Fruit fly (Drosophila melanogaster) whole organism: ENCODE data around the gene CG14818.

Experiments used
- CG8478 ChIP-seq: fragments of >200 bp; optimal IDR thresholded peaks from 2 replicates; lab custom pipeline; 2018; ENCODE audit warnings: inconsistent platforms
- EcR ChIP-seq, 2 experiments: fragments of >200 bp; optimal IDR thresholded peaks; 2 replicates each; lab custom pipeline; 2017; ENCODE audit warnings: missing biosample characterization in 2 of 2, missing genetic modification characterization in 2 of 2, missing genetic modification reagents in 2 of 2
- psq ChIP-seq: fragments of >200 bp; optimal IDR thresholded peaks from 2 replicates; lab custom pipeline; 2017
- usp ChIP-seq: fragments of >200 bp; optimal IDR thresholded peaks from 2 replicates; lab custom pipeline; 2017; ENCODE audit warnings: missing biosample characterization, missing genetic modification characterization, mixed read lengths

DNA sequence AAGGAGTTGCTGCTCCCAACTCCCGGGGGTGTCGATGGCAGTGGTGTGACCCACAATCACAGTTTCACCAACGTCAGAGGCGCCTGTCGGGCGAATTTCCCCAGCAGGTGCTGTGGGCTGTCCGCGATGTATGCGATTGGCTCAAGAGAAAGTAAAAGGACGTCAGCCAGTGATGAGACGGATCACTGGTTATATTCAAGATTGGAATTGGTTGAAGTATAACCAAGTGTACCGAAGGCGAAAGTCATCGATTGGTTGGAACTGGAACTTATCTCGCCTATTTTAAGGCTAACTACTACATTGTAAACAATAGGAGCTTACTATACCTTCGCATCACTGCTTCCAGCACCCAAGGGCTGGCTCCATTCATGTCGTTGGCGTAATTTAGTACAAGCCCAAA, 23.5 kb upstream of the CG14818 start, which contains the start of gene CG32801:
- TF ChIP-seq CG8478 (lab: Kevin White, UChicago) (no peak), EcR (GFP tag; optimal IDR thresholded peaks at IDR 0.05; lab: Kevin White, UChicago) (no peak), usp (GFP tag; lab: Kevin White, UChicago) (no peak), psq (lab: Kevin White, UChicago) (no peak)
